Fruit fly (Drosophila melanogaster) whole organism, embryonic: ENCODE measurements around the gene Max.

ENCODE experiments used
- Ada2b ChIP-seq: fragments of 200-800 bp; sonication (Bioruptor generic); IDR thresholded peaks from 2 replicates; pipeline ENCODE4 v1.3.6; 2022; ENCODE audit warnings: missing biosample characterization, missing genetic modification characterization
- Antp ChIP-seq: fragments of 200-800 bp; sonication (Bioruptor generic); optimal IDR thresholded peaks from 3 replicates; lab custom pipeline; 2016; ENCODE audit warnings: missing biosample characterization, missing genetic modification characterization
- CG10209 ChIP-seq: fragments of 200-800 bp; sonication (Bioruptor generic); optimal IDR thresholded peaks from 3 replicates; lab custom pipeline; 2017; ENCODE audit warnings: missing biosample characterization, mild to moderate bottlenecking, missing genetic modification characterization, missing genetic modification reagents
- CG10431 ChIP-seq: fragments of 200-800 bp; sonication (Bioruptor generic); optimal IDR thresholded peaks from 3 replicates; lab custom pipeline; 2018; ENCODE audit warnings: missing biosample characterization, mild to moderate bottlenecking, missing genetic modification characterization
- CG10979 ChIP-seq: fragments of 200-800 bp; sonication (Bioruptor generic); optimal IDR thresholded peaks from 2 replicates; lab custom pipeline; 2018; ENCODE audit warnings: missing biosample characterization, mild to moderate bottlenecking, missing genetic modification characterization, moderate library complexity
- CG11695 ChIP-seq: fragments of 200-800 bp; sonication (Bioruptor generic); IDR thresholded peaks from 3 replicates; pipeline ENCODE4 v1.3.6; 2022; ENCODE audit warnings: missing biosample characterization, missing genetic modification characterization
- CG12071 ChIP-seq: fragments of 200-800 bp; sonication (Bioruptor generic); optimal IDR thresholded peaks from 3 replicates; lab custom pipeline; 2018; ENCODE audit warnings: missing biosample characterization, mild to moderate bottlenecking, missing genetic modification characterization
- CG13296 ChIP-seq: fragments of 200-800 bp; sonication (Bioruptor generic); optimal IDR thresholded peaks from 3 replicates; lab custom pipeline; 2018; ENCODE audit warnings: missing biosample characterization, mild to moderate bottlenecking, missing genetic modification characterization
- CG13775 ChIP-seq: fragments of 200-800 bp; sonication (Bioruptor generic); optimal IDR thresholded peaks from 3 replicates; lab custom pipeline; 2017; ENCODE audit warnings: missing biosample characterization, mild to moderate bottlenecking, missing genetic modification characterization
- CG13894 ChIP-seq: fragments of 200-800 bp; sonication (Bioruptor generic); optimal IDR thresholded peaks from 3 replicates; lab custom pipeline; 2018; ENCODE audit warnings: missing biosample characterization, mild to moderate bottlenecking, missing genetic modification characterization, moderate library complexity
- CG14710 ChIP-seq: fragments of 200-800 bp; sonication (Bioruptor generic); optimal IDR thresholded peaks from 3 replicates; lab custom pipeline; 2019; ENCODE audit warnings: missing biosample characterization, mild to moderate bottlenecking, missing genetic modification characterization, moderate library complexity
- CG14860 ChIP-seq: fragments of 200-800 bp; sonication (Bioruptor generic); IDR thresholded peaks from 3 replicates; pipeline ENCODE4 v1.3.6; 2022; ENCODE audit warnings: missing biosample characterization, missing genetic modification characterization; ENCODE audit not compliant: partially characterized antibody
- CG15073 ChIP-seq: fragments of 200-800 bp; sonication (Bioruptor generic); optimal IDR thresholded peaks from 2 replicates; lab custom pipeline; 2016; ENCODE audit warnings: missing biosample characterization, missing genetic modification characterization
- CG15601 ChIP-seq: fragments of 200-800 bp; sonication (Bioruptor generic); optimal IDR thresholded peaks from 3 replicates; lab custom pipeline; 2019; ENCODE audit warnings: missing biosample characterization, mild to moderate bottlenecking, missing genetic modification characterization, moderate library complexity
- CG16815 ChIP-seq: fragments of 200-800 bp; sonication (Bioruptor generic); optimal IDR thresholded peaks from 3 replicates; lab custom pipeline; 2017; ENCODE audit warnings: missing biosample characterization, mild to moderate bottlenecking, missing genetic modification characterization
- CG17568 ChIP-seq: fragments of 200-800 bp; sonication (Bioruptor generic); optimal IDR thresholded peaks from 2 replicates; lab custom pipeline; 2018; ENCODE audit warnings: missing biosample characterization, mild to moderate bottlenecking, missing genetic modification characterization, moderate library complexity
- CG18619 ChIP-seq: fragments of 200-800 bp; sonication (Bioruptor generic); optimal IDR thresholded peaks from 3 replicates; lab custom pipeline; 2017; ENCODE audit warnings: missing biosample characterization, mild to moderate bottlenecking, missing genetic modification characterization
- CG30403 ChIP-seq: fragments of 200-800 bp; sonication (Bioruptor generic); optimal IDR thresholded peaks from 3 replicates; lab custom pipeline; 2016; ENCODE audit warnings: missing biosample characterization, missing genetic modification characterization
- CG32532 ChIP-seq: fragments of 200-800 bp; sonication (Bioruptor generic); IDR thresholded peaks from 2 replicates; pipeline ENCODE4 v1.3.6; 2022; ENCODE audit warnings: missing biosample characterization, missing genetic modification characterization
- CG3281 ChIP-seq: fragments of 200-800 bp; sonication (Bioruptor generic); optimal IDR thresholded peaks from 3 replicates; lab custom pipeline; 2017; ENCODE audit warnings: missing biosample characterization, mild to moderate bottlenecking, missing genetic modification characterization
- CG33213 ChIP-seq: fragments of 200-800 bp; sonication (Bioruptor generic); optimal IDR thresholded peaks from 3 replicates; lab custom pipeline; 2016; ENCODE audit warnings: missing biosample characterization, missing genetic modification characterization
- CG4360 ChIP-seq: fragments of 200-800 bp; sonication (Bioruptor generic); IDR thresholded peaks from 2 replicates; pipeline ENCODE4 v1.3.6; 2022; ENCODE audit warnings: missing biosample characterization, missing genetic modification characterization
- CG4854 ChIP-seq: fragments of 200-800 bp; sonication (Bioruptor generic); optimal IDR thresholded peaks from 2 replicates; lab custom pipeline; 2016; ENCODE audit warnings: missing biosample characterization, missing genetic modification characterization, inconsistent platforms
- CG6765 ChIP-seq: fragments of 200-800 bp; sonication (Bioruptor generic); optimal IDR thresholded peaks from 3 replicates; lab custom pipeline; 2017; ENCODE audit warnings: missing biosample characterization, mild to moderate bottlenecking, missing genetic modification characterization
- CG7556 ChIP-seq: fragments of 200-800 bp; sonication (Bioruptor generic); optimal IDR thresholded peaks from 2 replicates; lab custom pipeline; 2017; ENCODE audit warnings: missing biosample characterization, mild to moderate bottlenecking, missing genetic modification characterization
- CG7786 ChIP-seq: fragments of 200-800 bp; sonication (Bioruptor generic); optimal IDR thresholded peaks from 2 replicates; lab custom pipeline; 2016; ENCODE audit warnings: missing biosample characterization, missing genetic modification characterization
- CG8359 ChIP-seq: fragments of 200-800 bp; sonication (Bioruptor generic); optimal IDR thresholded peaks from 2 replicates; lab custom pipeline; 2017; ENCODE audit warnings: missing biosample characterization, mild to moderate bottlenecking, missing genetic modification characterization, borderline replicate concordance
- CG8924 ChIP-seq: fragments of 200-800 bp; optimal IDR thresholded peaks from 3 replicates; lab custom pipeline; 2019; ENCODE audit warnings: missing biosample characterization, mild to moderate bottlenecking, missing genetic modification characterization, moderate library complexity
- Dfd ChIP-seq, 2 experiments: fragments of >200 bp; optimal IDR thresholded peaks; 2 replicates each; lab custom pipeline; 2017; ENCODE audit warnings: missing biosample characterization in 2 of 2, missing genetic modification characterization in 2 of 2
- GATAe ChIP-seq: fragments of 200-800 bp; sonication (Bioruptor generic); conservative IDR thresholded peaks from 2 replicates; pipeline ENCODE4 v1.3.6; 2022; ENCODE audit warnings: missing biosample characterization, missing genetic modification characterization
- HHEX ChIP-seq: fragments of 200-800 bp; sonication (Bioruptor generic); optimal IDR thresholded peaks from 3 replicates; lab custom pipeline; 2017; ENCODE audit warnings: missing biosample characterization, mild to moderate bottlenecking, missing genetic modification characterization, missing genetic modification reagents
- HLH4C ChIP-seq: fragments of 200-800 bp; sonication (Bioruptor generic); IDR thresholded peaks from 3 replicates; pipeline ENCODE4 v1.3.6; 2022; ENCODE audit warnings: missing biosample characterization, missing genetic modification characterization; ENCODE audit not compliant: partially characterized antibody
- HLH54F ChIP-seq: fragments of 200-800 bp; sonication (Bioruptor generic); optimal IDR thresholded peaks from 3 replicates; lab custom pipeline; 2016; ENCODE audit warnings: missing biosample characterization, missing genetic modification characterization
- NK7.1 ChIP-seq: fragments of 200-800 bp; sonication (Bioruptor generic); optimal IDR thresholded peaks from 3 replicates; lab custom pipeline; 2016; ENCODE audit warnings: missing biosample characterization, missing genetic modification characterization
- Ravus ChIP-seq: fragments of 200-800 bp; sonication (Bioruptor generic); IDR thresholded peaks from 2 replicates; pipeline ENCODE4 v1.3.6; 2022; ENCODE audit warnings: missing biosample characterization, missing genetic modification characterization
- Side ChIP-seq: fragments of 200-800 bp; sonication (Bioruptor generic); optimal IDR thresholded peaks from 2 replicates; lab custom pipeline; 2016; ENCODE audit warnings: missing biosample characterization, missing genetic modification characterization
- Six4 ChIP-seq: fragments of 200-800 bp; sonication (Bioruptor generic); optimal IDR thresholded peaks from 2 replicates; lab custom pipeline; 2016; ENCODE audit warnings: missing biosample characterization, missing genetic modification characterization
- Taf1 ChIP-seq: fragments of 200-800 bp; sonication (Bioruptor generic); IDR thresholded peaks from 2 replicates; pipeline ENCODE4 v1.3.6; 2022; ENCODE audit warnings: missing biosample characterization, missing genetic modification characterization
- bab2 ChIP-seq: fragments of 200-800 bp; sonication (Bioruptor generic); optimal IDR thresholded peaks from 2 replicates; lab custom pipeline; 2016; ENCODE audit warnings: missing biosample characterization, missing genetic modification characterization
- bigmax ChIP-seq: fragments of 200-800 bp; sonication (Bioruptor generic); optimal IDR thresholded peaks from 2 replicates; lab custom pipeline; 2018; ENCODE audit warnings: missing biosample characterization, mild to moderate bottlenecking, missing genetic modification characterization
- crp ChIP-seq, 2 experiments: fragments of 200-800 bp; sonication (Bioruptor generic); optimal IDR thresholded peaks; 2 replicates in 1 of 2; 3 replicates in 1 of 2; lab custom pipeline; 2017; ENCODE audit warnings: missing biosample characterization in 2 of 2, missing genetic modification characterization in 2 of 2, mild to moderate bottlenecking in 1 of 2, moderate library complexity in 1 of 2
- esg ChIP-seq: fragments of 200-800 bp; sonication (Bioruptor generic); conservative IDR thresholded peaks from 2 replicates; pipeline ENCODE4 v1.3.6; 2022; ENCODE audit warnings: missing biosample characterization, missing genetic modification characterization
- her ChIP-seq: fragments of 200-800 bp; sonication (Bioruptor generic); optimal IDR thresholded peaks from 2 replicates; lab custom pipeline; 2016; ENCODE audit warnings: missing biosample characterization, missing genetic modification characterization
- inv ChIP-seq: fragments of 200-800 bp; sonication (Bioruptor generic); IDR thresholded peaks from 2 replicates; pipeline ENCODE4 v1.3.6; 2022; ENCODE audit warnings: missing biosample characterization, missing genetic modification characterization; ENCODE audit not compliant: partially characterized antibody
- lbe ChIP-seq: fragments of 200-800 bp; sonication (Bioruptor generic); optimal IDR thresholded peaks from 2 replicates; lab custom pipeline; 2016; ENCODE audit warnings: missing biosample characterization, mild to moderate bottlenecking, missing genetic modification characterization
- nau ChIP-seq: fragments of 200-800 bp; sonication (Bioruptor generic); optimal IDR thresholded peaks from 3 replicates; lab custom pipeline; 2017; ENCODE audit warnings: missing biosample characterization, mild to moderate bottlenecking, missing genetic modification characterization, missing genetic modification reagents
- pho ChIP-seq: fragments of 200-800 bp; sonication (Bioruptor generic); optimal IDR thresholded peaks from 2 replicates; lab custom pipeline; 2016; ENCODE audit warnings: missing biosample characterization, missing genetic modification characterization
- pum ChIP-seq: fragments of 200-800 bp; sonication (Bioruptor generic); optimal IDR thresholded peaks from 2 replicates; lab custom pipeline; 2016; ENCODE audit warnings: missing biosample characterization, missing genetic modification characterization
- yki ChIP-seq: fragments of >200 bp; optimal IDR thresholded peaks from 3 replicates; lab custom pipeline; 2018
- zfh2 ChIP-seq: fragments of 200-800 bp; sonication (Bioruptor generic); optimal IDR thresholded peaks from 2 replicates; lab custom pipeline; 2016; ENCODE audit warnings: missing biosample characterization, missing genetic modification characterization

The Max gene

DNA sequence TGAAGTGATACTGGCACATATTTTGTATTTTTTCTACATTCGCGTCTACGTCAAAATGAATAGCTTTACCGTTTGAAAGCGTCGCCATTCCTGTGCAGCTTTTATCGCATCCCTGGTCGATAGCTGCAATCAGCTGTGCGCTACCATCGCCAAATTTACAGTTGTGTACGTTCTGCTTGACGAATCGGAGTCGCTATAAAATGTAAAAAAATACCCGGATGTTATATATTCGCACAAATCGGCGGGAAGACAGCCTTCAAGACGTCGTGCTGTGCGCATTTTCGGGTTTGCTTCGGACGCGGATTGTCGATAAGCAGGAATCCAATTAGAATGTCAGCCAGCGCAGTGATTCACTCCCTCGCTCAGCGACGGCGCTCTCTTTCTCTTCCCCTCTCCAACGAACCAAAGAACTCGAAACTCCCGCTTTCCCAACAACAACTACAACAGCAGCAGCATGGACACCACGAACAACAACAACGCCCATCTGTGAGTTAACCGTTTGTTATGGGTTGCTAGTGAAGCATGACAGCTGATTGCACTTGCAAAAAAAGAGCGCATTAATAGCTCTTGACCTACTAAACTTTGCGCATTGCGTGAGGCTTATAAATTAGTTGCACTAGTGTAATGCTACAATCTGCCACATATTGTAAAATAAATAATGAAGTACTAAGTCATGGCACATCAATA lies 30.8 kb upstream of the Max start (continued):
- TF ChIP-seq crp (GFP tag; optimal IDR thresholded peaks at IDR 0.05; lab: Kevin White, UChicago) (peak; percentile 75 to 96), CG8359 (no peak), lbe (GFP tag; lab: Kevin White, UChicago) (no peak), inv (GFP tag; lab: Robert Waterston, UW) (no peak), zfh2 (GFP tag; lab: Kevin White, UChicago) (no peak), CG13894 (peak; percentile 29), CG15073 (GFP tag; lab: Kevin White, UChicago) (no peak), CG4360 (GFP tag; lab: Robert Waterston, UW) (peak; percentile 99), CG13775 (no peak), CG4854 (no peak), CG7786 (GFP tag; lab: Kevin White, UChicago) (no peak), her (GFP tag; lab: Kevin White, UChicago) (no peak), CG10209 (GFP tag; lab: Kevin White, UChicago) (no peak), bab2 (no peak), CG14710 (tag; lab: Kevin White, UChicago) (peak; percentile 6), CG15601 (tag; lab: Kevin White, UChicago) (no peak), Ada2b (GFP tag; lab: Robert Waterston, UW) (no peak), CG16815 (GFP tag; lab: Kevin White, UChicago) (no peak), HLH54F (no peak), CG13296 (GFP tag; lab: Kevin White, UChicago) (no peak), CG6765 (GFP tag; lab: Kevin White, UChicago) (no peak), CG8924 (tag; lab: Kevin White, UChicago) (no peak), CG17568 (GFP tag; lab: Kevin White, UChicago) (no peak), CG30403 (no peak), Antp (no peak), CG10979 (tag; lab: Kevin White, UChicago) (no peak), yki (lab: Kevin White, UChicago) (peak; percentile 10), CG18619 (GFP tag; lab: Kevin White, UChicago) (no peak), Dfd (GFP tag; optimal IDR thresholded peaks at IDR 0.05; lab: Kevin White, UChicago) (no peak), Ravus (no peak), CG33213 (GFP tag; lab: Kevin White, UChicago) (no peak), esg (GFP tag; lab: Robert Waterston, UW) (no peak), NK7.1 (no peak), CG12071 (GFP tag; lab: Kevin White, UChicago) (no peak), Taf1 (no peak), Six4 (GFP tag; lab: Kevin White, UChicago) (no peak), CG3281 (GFP tag; lab: Kevin White, UChicago) (no peak), bigmax (no peak), HHEX (GFP tag; lab: Kevin White, UChicago) (no peak), CG14860 (GFP tag; lab: Robert Waterston, UW) (no peak), CG7556 (GFP tag; lab: Kevin White, UChicago) (no peak), CG10431 (GFP tag; lab: Kevin White, UChicago) (no peak), GATAe (GFP tag; lab: Robert Waterston, UW) (no peak), pho (no peak), CG32532 (no peak), Side (GFP tag; lab: Kevin White, UChicago) (no peak), CG11695 (0 out of 3 replicates have a peak, but pooled peaks have one; percentile 8), nau (GFP tag; lab: Kevin White, UChicago) (no peak), pum (GFP tag; lab: Kevin White, UChicago) (no peak), HLH4C (no peak)
